Worm (Caenorhabditis elegans): ENCODE measurements around the gene T01E8.1.

The T01E8.1 gene

ce11 chrII:10200759-10201158 lies 5.8 kb upstream of the T01E8.1 start, which contains the start of gene arv-1 (continued):
- peak; percentile 78 for TF ChIP-seq lin-14 (GFP tag; optimal IDR thresholded peaks at IDR 0.05)
- peak; percentile 27 for TF ChIP-seq nhr-11 (tag; optimal IDR thresholded peaks at IDR 0.05)
- peak; percentile 82 to 83 for TF ChIP-seq lsy-2 (tag; optimal IDR thresholded peaks at IDR 0.05)
- no peak for TF ChIP-seq C34B4.2 (tag; optimal IDR thresholded peaks at IDR 0.05)
- TF ChIP-seq tlp-1 (tag; optimal IDR thresholded peaks at IDR 0.05), result no peak
- no peak for TF ChIP-seq alr-1 (tag; optimal IDR thresholded peaks at IDR 0.05; ENCODE audit: borderline replicate concordance)
- no peak for TF ChIP-seq efl-3 (GFP tag; optimal IDR thresholded peaks at IDR 0.05)
- peak; percentile 74 for TF ChIP-seq egl-13 (tag; optimal IDR thresholded peaks at IDR 0.05)
- TF ChIP-seq nhr-19 (GFP tag; conservative IDR thresholded peaks at IDR 0.05), result peak; percentile 63
- TF ChIP-seq snpc-4 (tag; optimal IDR thresholded peaks at IDR 0.05), result no peak
- TF ChIP-seq ztf-4 (tag; optimal IDR thresholded peaks at IDR 0.05), result no peak
- TF ChIP-seq egl-27 (tag; optimal IDR thresholded peaks at IDR 0.05), result no peak
- TF ChIP-seq sup-37 (GFP tag; optimal IDR thresholded peaks at IDR 0.05), result no peak
- peak; percentile 82 for TF ChIP-seq ceh-90 (tag; optimal IDR thresholded peaks at IDR 0.05)
- TF ChIP-seq unc-98 (GFP tag; IDR thresholded peaks at IDR 0.05), result no peak; the same call in 1 of the 2 replicates
- TF ChIP-seq lin-13 (GFP tag; optimal IDR thresholded peaks at IDR 0.05), result no peak
- TF ChIP-seq elt-3 (tag; optimal IDR thresholded peaks at IDR 0.05), result peak in 1 of 6 experiments; percentile 51
- TF ChIP-seq lir-3 (tag; optimal IDR thresholded peaks at IDR 0.05; ENCODE audit: poor library complexity), result peak; percentile 89
- peak; percentile 79 for TF ChIP-seq nhr-71 (tag; optimal IDR thresholded peaks at IDR 0.05)
- peak; percentile 67 for TF ChIP-seq nhr-85 (tag)
- TF ChIP-seq unc-86 (tag; optimal IDR thresholded peaks at IDR 0.05), result peak; percentile 42
- TF ChIP-seq lin-35 (GFP tag; optimal IDR thresholded peaks at IDR 0.05), result peak; percentile 43 to 72
- TF ChIP-seq C04F5.9 (tag; optimal IDR thresholded peaks at IDR 0.05), result peak; percentile 52
- TF ChIP-seq nhr-12 (tag; optimal IDR thresholded peaks at IDR 0.05), result no peak
- peak; percentile 43 for TF ChIP-seq isw-1 (GFP tag; IDR thresholded peaks at IDR 0.05)
- peak; percentile 72 for TF ChIP-seq xbp-1 (tag; optimal IDR thresholded peaks at IDR 0.05)
- TF ChIP-seq ces-1 (GFP tag; optimal IDR thresholded peaks at IDR 0.05), result no peak
- TF ChIP-seq fkh-4 (tag; optimal IDR thresholded peaks at IDR 0.05; ENCODE audit: borderline replicate concordance), result peak; percentile 79

ce11 chrII:10202275-10202674 lies 4.2 kb upstream of the T01E8.1 start:
- no peak for TF ChIP-seq aly-2 (tag; optimal IDR thresholded peaks at IDR 0.05)
- TF ChIP-seq rnt-1 (tag; optimal IDR thresholded peaks at IDR 0.05), result peak; percentile 41
- TF ChIP-seq pag-3 (tag; optimal IDR thresholded peaks at IDR 0.05; ENCODE audit: borderline replicate concordance, insufficient read depth), result no peak
- TF ChIP-seq ceh-82 (tag; optimal IDR thresholded peaks at IDR 0.05), result peak in 1 of 3 experiments; percentile 27
- TF ChIP-seq mdl-1 (tag; optimal IDR thresholded peaks at IDR 0.05), result peak in 1 of 2 experiments; percentile 8
- TF ChIP-seq egl-13 (tag; optimal IDR thresholded peaks at IDR 0.05), result no peak
- no peak for TF ChIP-seq jun-1 (tag; optimal IDR thresholded peaks at IDR 0.05)
- no peak for TF ChIP-seq Y116A8C.19 (tag; optimal IDR thresholded peaks at IDR 0.05; ENCODE audit: borderline replicate concordance)
- no peak for TF ChIP-seq xbp-1 (tag; optimal IDR thresholded peaks at IDR 0.05)
- no peak for TF ChIP-seq fkh-8 (tag; optimal IDR thresholded peaks at IDR 0.05)
- TF ChIP-seq fos-1 (tag; optimal IDR thresholded peaks at IDR 0.05), result no peak
- TF ChIP-seq irx-1 (tag; optimal IDR thresholded peaks at IDR 0.05), result no peak
- no peak for TF ChIP-seq fkh-10 (GFP tag; optimal IDR thresholded peaks at IDR 0.05)
- no peak for TF ChIP-seq elt-3 (tag; optimal IDR thresholded peaks at IDR 0.05)
- TF ChIP-seq mep-1 (tag; optimal IDR thresholded peaks at IDR 0.05), result no peak
- TF ChIP-seq lin-13 (GFP tag; optimal IDR thresholded peaks at IDR 0.05), result no peak
- no peak for TF ChIP-seq C16A3.4 (tag; optimal IDR thresholded peaks at IDR 0.05)
- TF ChIP-seq ceh-63 (GFP tag; optimal IDR thresholded peaks at IDR 0.05), result no peak
- TF ChIP-seq efl-1 (optimal IDR thresholded peaks at IDR 0.05), result peak in 1 of 2 experiments; percentile 26
- TF ChIP-seq efl-1 (GFP tag; optimal IDR thresholded peaks at IDR 0.05 in 1 of 2), result peak in 1 of 2 experiments; percentile 47
- no peak for TF ChIP-seq unc-98 (GFP tag; IDR thresholded peaks at IDR 0.05)
- TF ChIP-seq ztf-11 (tag; optimal IDR thresholded peaks at IDR 0.05), result no peak
- TF ChIP-seq pqm-1 (tag; optimal IDR thresholded peaks at IDR 0.05), result no peak
- TF ChIP-seq unc-130 (tag; optimal IDR thresholded peaks at IDR 0.05), result no peak
- TF ChIP-seq lin-35 (GFP tag; optimal IDR thresholded peaks at IDR 0.05), result peak in 1 of 2 experiments; percentile 11
- peak; percentile 27 for TF ChIP-seq dsc-1 (tag; optimal IDR thresholded peaks at IDR 0.05)
- TF ChIP-seq nhr-71 (tag; optimal IDR thresholded peaks at IDR 0.05), result peak; percentile 5
- peak; percentile 26 for TF ChIP-seq nhr-11 (tag; optimal IDR thresholded peaks at IDR 0.05)
- no peak for TF ChIP-seq sox-4 (tag; optimal IDR thresholded peaks at IDR 0.05)
- TF ChIP-seq ama-1 (optimal IDR thresholded peaks at IDR 0.05), result no peak
- TF ChIP-seq snu-23 (GFP tag; optimal IDR thresholded peaks at IDR 0.05), result no peak
- no peak for TF ChIP-seq nhr-237 (tag; optimal IDR thresholded peaks at IDR 0.05)

Measured in whole organism, L1 larva.